Worm (Caenorhabditis elegans) whole organism, L1 larva: ENCODE results near the gene srw-9.
A peak's percentile ranks its signal among the peaks of the same experiment; 100 is the strongest.

Experiments
- F16B12.6 ChIP-seq: fragments of 150-350 bp; optimal IDR thresholded peaks from 2 replicates; lab custom pipeline; 2014; ENCODE audit warnings: missing biosample characterization, missing genetic modification characterization
- Y116A8C.19 ChIP-seq: sonication (generic microtip); optimal IDR thresholded peaks from 2 replicates; lab custom pipeline; 2016; ENCODE audit warnings: missing compliant biosample characterization, missing genetic modification characterization, borderline replicate concordance
- alr-1 ChIP-seq: fragments of 200-800 bp; sonication (Bioruptor generic); optimal IDR thresholded peaks from 2 replicates; lab custom pipeline; 2018; ENCODE audit warnings: borderline replicate concordance, mild to moderate bottlenecking, missing genetic modification characterization, missing compliant biosample characterization
- aly-2 ChIP-seq: fragments of 150-350 bp; optimal IDR thresholded peaks from 2 replicates; lab custom pipeline; 2014; ENCODE audit warnings: missing biosample characterization, missing genetic modification characterization
- ces-1 ChIP-seq: fragments of 150-350 bp; optimal IDR thresholded peaks from 2 replicates; lab custom pipeline; 2014; ENCODE audit warnings: missing biosample characterization, missing genetic modification reagents, missing genetic modification characterization
- dpl-1 ChIP-seq, 3 experiments: fragments of 150-350 bp in 2 of 3; sonication (generic microtip) in 1 of 3; optimal IDR thresholded peaks; 2 replicates each; lab custom pipeline; 2014 to 2017; ENCODE audit warnings: missing biosample characterization in 3 of 3, missing genetic modification characterization in 3 of 3, missing genetic modification reagents in 3 of 3
- efl-1 ChIP-seq, 4 experiments: fragments of 150-350 bp; optimal IDR thresholded peaks in 3 of 4; peaks in 1 of 4; 1 replicate in 1 of 4; 2 replicates in 3 of 4; lab custom pipeline; 2014; ENCODE audit warnings: missing biosample characterization in 2 of 4, missing genetic modification characterization in 2 of 4, missing genetic modification reagents in 2 of 4
- efl-3 ChIP-seq: fragments of 200-800 bp; sonication (Bioruptor generic); optimal IDR thresholded peaks from 2 replicates; lab custom pipeline; 2018; ENCODE audit warnings: mild to moderate bottlenecking, missing genetic modification characterization, missing compliant biosample characterization
- elt-2 ChIP-seq: sonication (generic microtip); optimal IDR thresholded peaks from 2 replicates; lab custom pipeline; 2016; ENCODE audit warnings: missing genetic modification characterization, mild to moderate bottlenecking, inconsistent platforms, missing compliant biosample characterization, missing genetic modification reagents
- ets-5 ChIP-seq: fragments of 200-800 bp; sonication (Bioruptor generic); IDR thresholded peaks from 2 replicates; pipeline ENCODE4 v1.3.6; 2022; ENCODE audit warnings: missing genetic modification characterization, missing compliant biosample characterization
- fkh-10 ChIP-seq: sonication (generic microtip); optimal IDR thresholded peaks from 2 replicates; lab custom pipeline; 2017; ENCODE audit warnings: missing biosample characterization, missing genetic modification reagents, missing genetic modification characterization
- fkh-8 ChIP-seq: sonication (generic microtip); optimal IDR thresholded peaks from 2 replicates; lab custom pipeline; 2016; ENCODE audit warnings: mild to moderate bottlenecking, missing genetic modification characterization, missing compliant biosample characterization
- grh-1 ChIP-seq: fragments of 200-800 bp; sonication (Bioruptor generic); IDR thresholded peaks from 2 replicates; pipeline ENCODE4 v1.3.6; 2022; ENCODE audit warnings: missing genetic modification reagents, missing genetic modification characterization, missing compliant biosample characterization
- irx-1 ChIP-seq: sonication (generic microtip); optimal IDR thresholded peaks from 2 replicates; lab custom pipeline; 2016; ENCODE audit warnings: missing genetic modification characterization, missing compliant biosample characterization
- lin-13 ChIP-seq: fragments of 150-350 bp; optimal IDR thresholded peaks from 2 replicates; lab custom pipeline; 2014; ENCODE audit warnings: missing biosample characterization, missing genetic modification reagents, missing genetic modification characterization
- lin-35 ChIP-seq, 2 experiments: fragments of 150-350 bp; optimal IDR thresholded peaks; 2 replicates each; lab custom pipeline; 2014; ENCODE audit warnings: missing biosample characterization in 2 of 2, missing genetic modification characterization in 2 of 2, missing genetic modification reagents in 2 of 2
- lsy-2 ChIP-seq, 2 experiments: fragments of 150-350 bp; optimal IDR thresholded peaks; 2 replicates each; lab custom pipeline; 2014; ENCODE audit warnings: missing biosample characterization in 2 of 2, missing genetic modification characterization in 2 of 2
- nhr-19 ChIP-seq: fragments of 200-800 bp; sonication (Bioruptor generic); conservative IDR thresholded peaks from 2 replicates; pipeline ENCODE4 v1.3.6; 2022; ENCODE audit warnings: missing genetic modification characterization, missing compliant biosample characterization
- nhr-76 ChIP-seq: sonication (generic microtip); optimal IDR thresholded peaks from 2 replicates; lab custom pipeline; 2017; ENCODE audit warnings: missing biosample characterization, missing genetic modification characterization
- nhr-77 ChIP-seq: fragments of 150-350 bp; optimal IDR thresholded peaks from 2 replicates; lab custom pipeline; 2014; ENCODE audit warnings: missing biosample characterization, missing genetic modification characterization
- nhr-84 ChIP-seq: sonication (generic microtip); optimal IDR thresholded peaks from 2 replicates; lab custom pipeline; 2017; ENCODE audit warnings: missing biosample characterization, missing genetic modification characterization
- nhr-85 ChIP-seq: sonication (generic microtip); peaks from one replicate; lab custom pipeline; 2016; ENCODE audit warnings: missing genetic modification characterization, inconsistent platforms, missing compliant biosample characterization
- pax-3 ChIP-seq: fragments of 200-800 bp; sonication (Bioruptor generic); optimal IDR thresholded peaks from 2 replicates; lab custom pipeline; 2018; ENCODE audit warnings: mild to moderate bottlenecking, missing genetic modification characterization, moderate library complexity, missing compliant biosample characterization
- rnt-1 ChIP-seq: sonication (generic microtip); optimal IDR thresholded peaks from 2 replicates; lab custom pipeline; 2016; ENCODE audit warnings: mild to moderate bottlenecking, missing genetic modification characterization, moderate library complexity, missing compliant biosample characterization
- skn-1 ChIP-seq: fragments of 150-350 bp; optimal IDR thresholded peaks from 2 replicates; lab custom pipeline; 2014; ENCODE audit warnings: missing biosample characterization, missing genetic modification characterization
- tbx-2 ChIP-seq: sonication (generic microtip); optimal IDR thresholded peaks from 2 replicates; lab custom pipeline; 2016; ENCODE audit warnings: missing genetic modification characterization, missing compliant biosample characterization
- unc-98 ChIP-seq: fragments of 200-800 bp; sonication (Bioruptor generic); IDR thresholded peaks from 2 replicates; pipeline ENCODE4 v1.3.6; 2022; ENCODE audit warnings: missing genetic modification characterization, missing compliant biosample characterization
- xbp-1 ChIP-seq: sonication (generic microtip); optimal IDR thresholded peaks from 2 replicates; lab custom pipeline; 2016; ENCODE audit warnings: missing genetic modification characterization, missing compliant biosample characterization
- zag-1 ChIP-seq: fragments of 150-350 bp; optimal IDR thresholded peaks from 2 replicates; lab custom pipeline; 2014; ENCODE audit warnings: missing biosample characterization, missing genetic modification characterization

Gene srw-9

DNA sequence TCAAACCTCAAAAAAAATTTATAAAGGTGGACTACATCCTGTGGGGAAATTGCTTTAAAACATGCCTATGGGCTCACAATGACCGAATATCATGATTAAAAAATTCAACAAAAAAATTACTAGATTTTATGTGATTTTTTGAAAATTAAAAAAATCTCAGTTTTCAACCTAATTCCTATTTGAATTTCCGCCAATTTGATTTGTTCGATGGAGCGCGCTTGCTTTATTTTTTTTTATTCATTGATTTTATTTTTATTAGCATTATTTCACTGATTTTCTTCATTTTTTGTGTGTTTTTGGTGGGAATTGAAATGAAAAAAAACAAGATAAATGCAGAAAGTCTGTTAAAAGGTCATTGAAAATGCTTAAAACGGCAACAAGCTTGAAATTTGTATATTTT is 18.5 kb upstream of the srw-9 start:
- TF ChIP-seq F16B12.6 (tag; lab: Kevin White, UChicago) (no peak), nhr-19 (GFP tag; lab: Robert Waterston, UW) (no peak), efl-1 (optimal IDR thresholded peaks at IDR 0.05; lab: Kevin White, UChicago) (peak in 1 of 2 experiments; percentile 69), efl-1 (GFP tag; optimal IDR thresholded peaks at IDR 0.05 in 1 of 2; lab: Kevin White, UChicago) (peak; percentile 72 to 96), elt-2 (no peak), efl-3 (GFP tag; lab: Kevin White, UChicago) (no peak), lin-35 (GFP tag; optimal IDR thresholded peaks at IDR 0.05; lab: Kevin White, UChicago) (peak in 1 of 2 experiments; percentile 81), nhr-84 (tag; lab: Kevin White, UChicago) (no peak), ets-5 (no peak), fkh-10 (GFP tag; lab: Kevin White, UChicago) (no peak), rnt-1 (no peak), grh-1 (GFP tag; lab: Robert Waterston, UW) (no peak), fkh-8 (tag; lab: Kevin White, UChicago) (no peak), aly-2 (peak; percentile 8), pax-3 (no peak), dpl-1 (GFP tag; optimal IDR thresholded peaks at IDR 0.05; lab: Kevin White, UChicago) (peak; percentile 19 to 58 (median 55))

- TF ChIP-seq skn-1 (tag; lab: Kevin White, UChicago) (no peak), zag-1 (tag; lab: Kevin White, UChicago) (no peak), unc-98 (GFP tag; lab: Robert Waterston, UW) (no peak), nhr-85 (tag; lab: Kevin White, UChicago) (no peak), Y116A8C.19 (tag; lab: Kevin White, UChicago) (no peak), tbx-2 (tag; lab: Kevin White, UChicago) (no peak), irx-1 (tag; lab: Kevin White, UChicago) (no peak), pax-3 (no peak), alr-1 (tag; lab: Kevin White, UChicago) (no peak), nhr-76 (tag; lab: Kevin White, UChicago) (no peak), ets-5 (no peak), fkh-8 (tag; lab: Kevin White, UChicago) (no peak), lin-13 (GFP tag; lab: Kevin White, UChicago) (no peak), xbp-1 (tag; lab: Kevin White, UChicago) (no peak)
Measured at ce11 chrIII:12740313-12740712, 17.2 kb upstream of the srw-9 start.

- TF ChIP-seq lsy-2 (tag; optimal IDR thresholded peaks at IDR 0.05; lab: Kevin White, UChicago), result no peak
- TF ChIP-seq efl-1 (optimal IDR thresholded peaks at IDR 0.05; lab: Kevin White, UChicago), result no peak
- TF ChIP-seq efl-1 (GFP tag; optimal IDR thresholded peaks at IDR 0.05 in 1 of 2; lab: Kevin White, UChicago), result peak in 1 of 2 experiments; percentile 43
Measured at ce11 chrIII:12743515-12743914, 14.0 kb upstream of the srw-9 start.

DNA sequence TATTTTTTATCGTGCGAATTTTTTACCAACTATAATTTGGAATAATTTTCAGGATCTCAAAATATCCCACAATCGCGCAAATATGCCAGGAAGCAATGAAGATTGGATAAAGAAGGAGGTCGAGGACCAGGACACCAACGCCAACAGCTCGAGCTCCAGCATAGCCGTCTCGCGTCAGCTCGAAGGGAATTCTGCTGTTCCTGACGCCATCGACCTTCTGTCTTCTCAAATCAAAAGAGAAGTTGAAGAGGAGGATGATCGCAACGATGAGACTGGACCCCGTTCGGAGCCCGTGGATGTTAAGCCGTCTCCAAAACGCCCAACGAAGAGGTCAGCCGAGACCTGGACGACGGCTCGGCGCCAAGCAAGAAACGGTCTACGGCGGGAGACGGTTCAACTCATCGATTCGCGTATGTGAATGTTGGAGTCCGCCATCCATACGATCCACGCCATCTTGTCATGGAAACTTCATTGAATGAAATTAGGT is 11.1 kb upstream of the srw-9 start, which contains the start of gene Y111B2A.21:
Gene Y111B2A.21 (plus strand): TSS at position 51 of the 487 bp plus-strand sequence.
- TF ChIP-seq efl-1 (optimal IDR thresholded peaks at IDR 0.05; lab: Kevin White, UChicago) (no peak), efl-1 (GFP tag; optimal IDR thresholded peaks at IDR 0.05 in 1 of 2; lab: Kevin White, UChicago) (peak in 1 of 2 experiments; percentile 80), nhr-77 (tag; lab: Kevin White, UChicago) (no peak)

ce11 chrIII:12750831-12751230 is 6.6 kb upstream of the srw-9 start, which contains the start of the genes irld-60 and irld-20:
Gene irld-60, minus strand, starts transcription at chrIII:12750931.
Gene irld-20, plus strand, starts transcription at chrIII:12751109.
- TF ChIP-seq nhr-85 (tag; lab: Kevin White, UChicago) (peak; percentile 14), zag-1 (tag; lab: Kevin White, UChicago) (no peak)

ce11 chrIII:12755048-12755447 is 2.4 kb upstream of the srw-9 start, which contains the start of gene srw-10:
Gene srw-10, plus strand, starts transcription at chrIII:12755348.
- TF ChIP-seq ces-1 (GFP tag; lab: Kevin White, UChicago) (no peak), fkh-8 (tag; lab: Kevin White, UChicago) (peak; percentile 0)
- TF ChIP-seq, all 84 proteins: peak for 1
